Worm (Caenorhabditis elegans) whole organism, midembryonic: ENCODE data around the gene Y116A8C.43.

Experiments used
- T22C8.4 ChIP-seq: fragments of 200-800 bp; sonication (Bioruptor generic); IDR thresholded peaks from 2 replicates; pipeline ENCODE4 v1.3.6; 2022; ENCODE audit warnings: missing genetic modification characterization, missing compliant biosample characterization
- cog-1 ChIP-seq: sonication (generic microtip); optimal IDR thresholded peaks from 2 replicates; lab custom pipeline; 2016; ENCODE audit warnings: missing genetic modification characterization, missing compliant biosample characterization
- flt-1 ChIP-seq: fragments of 200-800 bp; sonication (Bioruptor generic); IDR thresholded peaks from 2 replicates; pipeline ENCODE4 v1.3.6; 2022; ENCODE audit warnings: missing genetic modification characterization, missing compliant biosample characterization
- klf-2 ChIP-seq: fragments of 200-800 bp; sonication (Bioruptor generic); conservative IDR thresholded peaks from 2 replicates; pipeline ENCODE4 v1.3.6; 2022; ENCODE audit warnings: missing genetic modification reagents, missing genetic modification characterization, missing compliant biosample characterization
- med-1 ChIP-seq: sonication (generic microtip); optimal IDR thresholded peaks from 2 replicates; lab custom pipeline; 2017; ENCODE audit warnings: missing genetic modification characterization, mild to moderate bottlenecking, missing compliant biosample characterization, antibody characterized with exemption, missing genetic modification reagents; ENCODE audit not compliant: insufficient read depth
- ref-1 ChIP-seq: fragments of 200-800 bp; sonication (Bioruptor generic); conservative IDR thresholded peaks from 2 replicates; pipeline ENCODE4 v1.3.6; 2022; ENCODE audit warnings: missing genetic modification reagents, missing genetic modification characterization, missing compliant biosample characterization
- tab-1 ChIP-seq: fragments of 200-800 bp; sonication (Bioruptor generic); IDR thresholded peaks from 2 replicates; pipeline ENCODE4 v1.3.6; 2022; ENCODE audit warnings: missing genetic modification characterization, missing compliant biosample characterization
- ztf-23 ChIP-seq: fragments of 200-800 bp; sonication (Bioruptor generic); IDR thresholded peaks from 2 replicates; pipeline ENCODE4 v1.3.6; 2022; ENCODE audit warnings: missing genetic modification reagents, missing genetic modification characterization, missing compliant biosample characterization
- ztf-29 ChIP-seq: fragments of 200-800 bp; sonication (Bioruptor generic); IDR thresholded peaks from 2 replicates; pipeline ENCODE4 v1.3.6; 2022; ENCODE audit warnings: missing genetic modification reagents, missing genetic modification characterization, missing compliant biosample characterization

Gene Y116A8C.43

DNA sequence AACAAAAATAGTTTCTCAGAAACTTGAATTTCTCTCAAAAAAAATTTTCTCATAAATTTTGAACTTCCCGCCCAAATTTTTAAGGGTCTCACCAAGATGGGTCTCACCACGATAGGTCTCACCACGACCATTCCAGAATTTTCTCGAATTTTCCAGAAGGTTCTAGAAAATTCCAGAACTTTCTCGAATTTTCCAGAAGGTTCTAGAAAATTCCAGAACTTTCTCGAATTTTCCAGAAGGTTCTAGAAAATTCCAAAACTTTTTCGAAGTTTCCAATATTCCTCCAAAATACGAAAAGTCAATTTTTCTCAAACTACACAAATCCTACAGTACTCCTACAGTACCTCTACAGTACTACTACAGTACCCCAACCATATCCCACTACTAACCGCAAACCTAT lies 12.7 kb upstream of the Y116A8C.43 start:
- peak; percentile 67; the same call in 1 of the 2 replicates for TF ChIP-seq flt-1 (GFP tag; lab: Robert Waterston, UW)

DNA sequence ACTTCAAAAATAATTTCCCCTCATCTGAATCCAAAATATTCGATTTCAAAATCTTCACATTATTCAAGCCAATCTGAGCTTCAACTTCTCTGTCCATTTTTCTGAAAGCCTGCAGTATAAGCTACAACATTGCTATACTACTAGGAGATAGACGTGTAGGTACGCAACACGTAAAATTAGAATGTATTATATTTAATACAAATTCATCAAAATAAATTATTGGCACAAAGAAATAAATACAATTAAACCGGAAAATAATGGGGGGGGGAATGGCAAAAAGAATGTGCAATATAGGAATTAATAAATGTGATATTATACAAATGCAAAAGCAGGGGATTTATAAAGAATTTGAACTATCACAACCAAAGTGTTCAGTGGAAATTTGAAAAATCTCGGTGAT lies 10.0 kb upstream of the Y116A8C.43 start, which contains the start of gene Y116A8C.25:
Y116A8C.25 (minus strand) TSS at position 101 of the 400 bp plus-strand sequence.
- TF ChIP-seq T22C8.4 (GFP tag; lab: Robert Waterston, UW) (no peak), flt-1 (GFP tag; lab: Robert Waterston, UW) (no peak), klf-2 (GFP tag; lab: Robert Waterston, UW) (no peak), med-1 (GFP tag; lab: Kevin White, UChicago) (no peak), tab-1 (GFP tag; lab: Robert Waterston, UW) (no peak), ztf-29 (GFP tag; lab: Robert Waterston, UW) (no peak), cog-1 (tag; lab: Kevin White, UChicago) (no peak), ref-1 (no peak), ztf-23 (GFP tag; lab: Robert Waterston, UW) (no peak)

DNA sequence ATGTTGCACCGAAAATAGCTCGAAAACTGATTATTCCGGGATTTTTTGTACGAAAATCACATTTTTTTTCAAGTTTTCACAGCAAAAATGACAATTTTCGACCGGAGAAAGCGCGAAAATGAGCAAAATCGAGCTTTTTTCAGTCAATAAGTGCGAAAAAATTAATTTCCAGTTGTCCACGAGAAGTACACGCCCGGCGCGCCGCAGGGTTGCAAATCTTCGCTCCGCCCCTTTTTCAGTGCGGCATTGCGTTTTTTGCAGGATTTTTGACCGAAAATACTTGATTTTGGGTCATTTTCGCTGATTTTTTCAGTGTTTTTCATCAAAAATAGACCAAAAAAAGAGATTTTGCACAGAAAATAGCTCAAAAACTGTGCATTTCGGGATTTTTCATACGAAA lies 4.3 kb upstream of the Y116A8C.43 start:
- TF ChIP-seq T22C8.4 (GFP tag; lab: Robert Waterston, UW) (no peak), flt-1 (GFP tag; lab: Robert Waterston, UW) (no peak)

DNA sequence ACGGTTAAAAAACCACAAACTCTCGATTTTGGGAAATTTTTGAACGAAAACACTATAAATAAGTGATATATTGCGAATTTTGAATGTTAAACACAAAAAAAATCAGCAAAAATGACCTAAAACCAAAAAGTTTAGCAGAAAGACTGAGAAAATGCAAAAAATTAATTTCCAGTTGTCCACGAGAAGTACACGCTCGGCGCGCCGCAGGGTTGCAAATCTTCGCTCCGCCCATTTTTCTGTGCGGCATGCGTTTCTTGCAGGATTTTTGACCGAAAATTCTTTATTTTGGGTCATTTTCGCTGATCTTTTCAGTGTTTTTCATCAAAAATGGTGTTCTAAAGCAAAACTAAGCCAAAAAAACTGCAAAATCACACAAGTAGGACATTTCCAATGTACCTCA lies 3.8 kb upstream of the Y116A8C.43 start:
- TF ChIP-seq ref-1 (no peak), klf-2 (GFP tag; lab: Robert Waterston, UW) (no peak), ztf-29 (GFP tag; lab: Robert Waterston, UW) (no peak), T22C8.4 (GFP tag; lab: Robert Waterston, UW) (no peak), flt-1 (GFP tag; lab: Robert Waterston, UW) (no peak), med-1 (GFP tag; lab: Kevin White, UChicago) (no peak), tab-1 (GFP tag; lab: Robert Waterston, UW) (no peak), ztf-23 (GFP tag; lab: Robert Waterston, UW) (no peak), cog-1 (tag; lab: Kevin White, UChicago) (no peak)

DNA sequence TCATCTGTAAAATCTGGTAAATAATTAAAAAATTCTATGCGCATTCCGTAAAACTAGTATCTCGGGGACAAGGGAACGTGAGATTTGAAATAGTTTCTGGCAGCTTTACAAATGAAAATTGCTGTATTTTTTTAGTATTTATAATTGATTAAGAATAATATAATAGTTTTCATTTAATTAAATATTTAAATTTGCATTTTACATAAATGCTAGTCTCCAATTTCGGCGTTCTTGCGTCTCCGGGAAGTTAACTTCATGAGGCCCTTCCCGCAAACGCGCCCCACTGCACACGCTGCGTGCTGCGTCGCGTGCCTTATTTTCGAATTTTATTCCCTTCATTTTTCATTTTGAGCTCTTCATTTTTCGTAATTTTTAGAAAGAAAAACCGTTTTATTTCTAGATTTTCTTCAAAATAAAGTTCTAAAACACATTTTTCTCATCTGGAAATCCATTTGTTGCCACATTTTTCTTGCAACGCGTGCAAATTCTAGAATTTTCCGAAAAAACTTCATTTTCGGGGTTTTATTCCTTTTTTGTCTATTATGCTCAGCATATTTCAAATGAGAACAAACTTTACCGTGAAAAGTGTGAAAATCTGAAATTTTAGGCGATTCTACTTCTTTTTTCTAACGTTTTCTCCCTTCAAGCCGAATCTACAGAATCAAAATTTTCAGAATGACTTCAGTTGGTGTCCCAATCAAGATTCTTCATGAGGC lies 1.1 kb upstream of the Y116A8C.43 start, which contains the start of the genes snx-13 and snr-1:
snx-13 (minus strand) TSS at position 55 of the 716 bp plus-strand sequence.
snr-1 (plus strand) TSS at position 666 of the 716 bp plus-strand sequence.
- no peak; the same call in 1 of the 2 replicates for TF ChIP-seq ref-1
- TF ChIP-seq cog-1 (tag; lab: Kevin White, UChicago), result peak; percentile 97
- TF ChIP-seq T22C8.4 (GFP tag; lab: Robert Waterston, UW), result peak; percentile 70; the same call in 1 of the 2 replicates
- peak; percentile 81 for TF ChIP-seq klf-2 (GFP tag; lab: Robert Waterston, UW)
- TF ChIP-seq tab-1 (GFP tag; lab: Robert Waterston, UW), result peak; percentile 77
- peak; percentile 94 for TF ChIP-seq ztf-23 (GFP tag; lab: Robert Waterston, UW)
- peak; percentile 70 for TF ChIP-seq ztf-29 (GFP tag; lab: Robert Waterston, UW)
- TF ChIP-seq med-1 (GFP tag; lab: Kevin White, UChicago), result no peak
- peak; percentile 89 for TF ChIP-seq flt-1 (GFP tag; lab: Robert Waterston, UW)

DNA sequence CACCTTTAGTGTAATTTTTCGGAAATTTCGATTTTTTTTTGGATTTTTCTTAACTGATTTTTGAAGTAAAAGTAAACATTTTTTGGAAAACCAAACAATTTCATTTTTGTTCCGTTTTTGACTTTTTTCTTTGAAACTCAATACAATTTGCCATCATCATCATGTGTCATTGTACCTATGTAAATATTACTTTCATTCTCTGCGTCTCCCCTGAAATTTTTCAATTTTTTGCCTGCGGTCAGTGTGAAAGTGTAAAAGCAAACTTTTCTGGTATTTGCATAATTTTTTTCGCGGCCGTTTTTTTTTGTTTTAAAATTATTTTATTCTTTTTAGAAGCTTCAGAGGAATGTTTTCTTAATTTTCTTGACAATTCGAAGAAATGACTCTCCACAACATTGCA lies 5.0 kb downstream of the Y116A8C.43 start, which contains the start of gene Y116A8C.29:
Y116A8C.29 (plus strand) TSS at position 328 of the 400 bp plus-strand sequence.
- TF ChIP-seq ref-1 (no peak), T22C8.4 (GFP tag; lab: Robert Waterston, UW) (no peak), ztf-23 (GFP tag; lab: Robert Waterston, UW) (no peak), tab-1 (GFP tag; lab: Robert Waterston, UW) (no peak), klf-2 (GFP tag; lab: Robert Waterston, UW) (no peak), cog-1 (tag; lab: Kevin White, UChicago) (no peak)

DNA sequence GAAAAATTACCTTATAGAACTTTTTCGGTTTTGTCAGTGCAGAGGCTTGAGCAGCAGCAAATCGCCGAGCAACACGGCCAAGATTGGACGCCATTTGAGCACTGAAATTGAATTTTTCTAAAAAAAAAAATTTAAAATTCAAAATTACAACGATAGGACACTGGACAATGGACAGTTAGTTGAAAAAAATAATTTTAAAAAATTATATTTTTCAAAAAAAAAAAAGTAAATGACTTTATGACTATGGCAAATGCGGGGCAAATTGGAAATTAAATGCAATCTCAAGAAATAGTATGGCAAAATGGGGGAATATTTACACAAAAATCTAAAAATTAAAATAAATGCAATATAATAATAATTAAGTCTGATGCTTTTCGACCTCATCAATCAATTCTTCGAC lies 7.5 kb downstream of the Y116A8C.43 start, which contains the start of gene Y116A8C.27:
Y116A8C.27 (minus strand) TSS at position 101 of the 400 bp plus-strand sequence.
- no peak for TF ChIP-seq ref-1
- TF ChIP-seq klf-2 (GFP tag; lab: Robert Waterston, UW), result no peak
- TF ChIP-seq flt-1 (GFP tag; lab: Robert Waterston, UW), result no peak

DNA sequence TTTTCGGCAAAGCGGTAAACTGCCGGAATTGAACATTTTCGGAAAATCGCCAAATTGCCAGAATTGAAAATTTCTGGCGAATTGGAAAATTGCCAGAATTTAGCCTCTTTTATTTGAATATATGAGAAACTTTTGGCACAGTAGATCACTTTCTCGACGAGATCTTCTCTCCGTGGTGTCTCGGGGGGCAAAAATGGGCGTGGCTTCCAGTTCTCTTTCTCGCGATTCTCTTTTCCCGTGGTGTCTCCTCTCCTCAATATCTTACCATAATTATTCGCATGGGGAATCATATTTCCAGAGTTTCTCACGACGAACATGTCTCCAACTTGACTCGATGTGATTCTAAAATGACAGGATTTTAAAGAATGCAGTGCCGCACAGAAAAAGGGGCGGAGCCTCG lies 10.5 kb downstream of the Y116A8C.43 start:
- TF ChIP-seq tab-1 (GFP tag; lab: Robert Waterston, UW), result no peak
- TF ChIP-seq ztf-23 (GFP tag; lab: Robert Waterston, UW), result no peak
- 0 out of 2 replicates have a peak, but pooled peaks have one; percentile 23 for TF ChIP-seq ref-1
- TF ChIP-seq cog-1 (tag; lab: Kevin White, UChicago), result no peak
- no peak for TF ChIP-seq med-1 (GFP tag; lab: Kevin White, UChicago)
- TF ChIP-seq ztf-29 (GFP tag; lab: Robert Waterston, UW), result no peak
- TF ChIP-seq flt-1 (GFP tag; lab: Robert Waterston, UW), result no peak
- 0 out of 2 replicates have a peak, but pooled peaks have one; percentile 3 for TF ChIP-seq klf-2 (GFP tag; lab: Robert Waterston, UW)
- no peak for TF ChIP-seq T22C8.4 (GFP tag; lab: Robert Waterston, UW)

DNA sequence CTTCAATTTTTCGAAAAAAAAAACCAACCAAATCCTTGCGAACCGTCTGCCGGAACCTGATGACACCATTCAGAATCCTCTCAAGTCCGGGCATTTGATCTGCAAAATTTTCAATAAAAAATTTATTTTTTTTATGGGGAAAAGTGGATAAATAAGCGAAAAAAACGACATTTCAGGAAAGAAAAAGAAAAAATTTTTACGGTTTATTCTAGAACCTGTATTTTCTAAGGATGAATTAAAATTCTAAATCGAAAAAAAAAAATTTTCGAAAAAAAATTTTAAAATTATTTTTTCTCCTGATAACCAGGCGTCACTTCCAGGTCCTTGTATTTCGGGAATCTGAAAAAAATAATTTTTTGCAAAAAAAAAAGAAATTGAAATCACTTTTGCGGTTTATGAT lies 11.5 kb downstream of the Y116A8C.43 start, which contains the start of gene bca-2:
bca-2 (minus strand) TSS at position 101 of the 400 bp plus-strand sequence.
- TF ChIP-seq klf-2 (GFP tag; lab: Robert Waterston, UW) (no peak), tab-1 (GFP tag; lab: Robert Waterston, UW) (no peak), ztf-29 (GFP tag; lab: Robert Waterston, UW) (no peak), med-1 (GFP tag; lab: Kevin White, UChicago) (no peak), ref-1 (no peak), ztf-23 (GFP tag; lab: Robert Waterston, UW) (no peak)
